Fruit fly (Drosophila melanogaster) whole organism, wandering third instar larva: ENCODE data around the gene Ogg1.

Experiments used
- Abd-B ChIP-seq: fragments of >200 bp; optimal IDR thresholded peaks from 2 replicates; lab custom pipeline; 2017; ENCODE audit warnings: missing biosample characterization, missing genetic modification characterization
- CG32264 ChIP-seq: fragments of 200-800 bp; sonication (Bioruptor generic); optimal IDR thresholded peaks from 2 replicates; lab custom pipeline; 2016; ENCODE audit warnings: missing biosample characterization, missing genetic modification characterization
- CG9705 ChIP-seq: fragments of 200-800 bp; sonication (Bioruptor generic); optimal IDR thresholded peaks from 2 replicates; lab custom pipeline; 2018; ENCODE audit warnings: missing biosample characterization, mild to moderate bottlenecking, missing genetic modification characterization
- CrebA ChIP-seq: fragments of 200-800 bp; sonication (Bioruptor generic); optimal IDR thresholded peaks from 2 replicates; lab custom pipeline; 2016; ENCODE audit warnings: missing biosample characterization, mild to moderate bottlenecking, missing genetic modification characterization, borderline replicate concordance
- Dfd ChIP-seq: fragments of >200 bp; optimal IDR thresholded peaks from 2 replicates; lab custom pipeline; 2017; ENCODE audit warnings: missing biosample characterization, missing genetic modification characterization
- Dif ChIP-seq: fragments of 200-275, 200-300 bp; sonication (Bioruptor generic); optimal IDR thresholded peaks from 2 replicates; lab custom pipeline; 2018; ENCODE audit warnings: missing biosample characterization, missing genetic modification characterization; ENCODE audit not compliant: partially characterized antibody
- GATAd ChIP-seq: sonication (Bioruptor generic); optimal IDR thresholded peaks from 2 replicates; lab custom pipeline; 2016; ENCODE audit warnings: missing biosample characterization, missing genetic modification characterization
- HLH106 ChIP-seq: fragments of 200-800 bp; optimal IDR thresholded peaks from 3 replicates; lab custom pipeline; 2019; ENCODE audit warnings: missing biosample characterization, mild to moderate bottlenecking, missing genetic modification characterization, moderate library complexity
- Hnf4 ChIP-seq: fragments of 200-800 bp; sonication (Bioruptor generic); optimal IDR thresholded peaks from 2 replicates; lab custom pipeline; 2016; ENCODE audit warnings: missing biosample characterization, mild to moderate bottlenecking, missing genetic modification characterization
- Hr78 ChIP-seq: fragments of >200 bp; optimal IDR thresholded peaks from 2 replicates; lab custom pipeline; 2017; ENCODE audit warnings: missing biosample characterization, missing genetic modification characterization
- Hr83 ChIP-seq: fragments of 200-300 bp; sonication (Bioruptor generic); optimal IDR thresholded peaks from 2 replicates; lab custom pipeline; 2016; ENCODE audit warnings: missing biosample characterization, mild to moderate bottlenecking, missing genetic modification characterization, moderate library complexity; ENCODE audit not compliant: poor library complexity, severe bottlenecking
- Jra ChIP-seq: sonication (Bioruptor generic); optimal IDR thresholded peaks from 2 replicates; lab custom pipeline; 2016; ENCODE audit warnings: missing biosample characterization, missing genetic modification characterization
- Mio ChIP-seq: sonication (Bioruptor generic); optimal IDR thresholded peaks from 2 replicates; lab custom pipeline; 2016; ENCODE audit warnings: missing biosample characterization, missing genetic modification characterization
- Myc ChIP-seq: fragments of >200 bp; optimal IDR thresholded peaks from 2 replicates; lab custom pipeline; 2017
- N ChIP-seq: fragments of >200 bp; optimal IDR thresholded peaks from 2 replicates; lab custom pipeline; 2018; ENCODE audit warnings: missing biosample characterization, missing external identifiers, missing genetic modification characterization
- OdsH ChIP-seq: fragments of 200-800 bp; sonication (Bioruptor generic); optimal IDR thresholded peaks from 2 replicates; lab custom pipeline; 2016; ENCODE audit warnings: missing biosample characterization, mild to moderate bottlenecking, missing genetic modification characterization
- Rel ChIP-seq, 2 experiments: fragments of 200-800 bp; sonication (Bioruptor generic) in 1 of 2; optimal IDR thresholded peaks; 2 replicates in 1 of 2; 3 replicates in 1 of 2; lab custom pipeline; 2016 to 2019; ENCODE audit warnings: mild to moderate bottlenecking in 2 of 2, missing biosample characterization in 2 of 2, missing genetic modification characterization in 2 of 2, moderate library complexity in 1 of 2
- Sp1 ChIP-seq: fragments of 200-800 bp; sonication (Bioruptor generic); optimal IDR thresholded peaks from 3 replicates; lab custom pipeline; 2019; ENCODE audit warnings: missing biosample characterization, mild to moderate bottlenecking, missing genetic modification characterization, moderate library complexity
- Vsx2 ChIP-seq: fragments of 200-300, 225-300 bp; sonication (Bioruptor generic); optimal IDR thresholded peaks from 2 replicates; lab custom pipeline; 2018; ENCODE audit warnings: missing biosample characterization, missing genetic modification characterization; ENCODE audit not compliant: partially characterized antibody
- br ChIP-seq: fragments of 200-800 bp; sonication (Bioruptor generic); optimal IDR thresholded peaks from 2 replicates; lab custom pipeline; 2016; ENCODE audit warnings: missing biosample characterization, missing genetic modification characterization
- brk ChIP-seq: fragments of 200-800 bp; sonication (Bioruptor generic); optimal IDR thresholded peaks from 2 replicates; lab custom pipeline; 2016; ENCODE audit warnings: missing biosample characterization, mild to moderate bottlenecking, missing genetic modification characterization
- dl ChIP-seq, 2 experiments: fragments of 175-275, 200-275 bp in 1 of 2; fragments of 200-275 bp in 1 of 2; sonication (Bioruptor generic); optimal IDR thresholded peaks; lab custom pipeline; 2018; ENCODE audit warnings: mild to moderate bottlenecking in 2 of 2, missing biosample characterization in 2 of 2, missing genetic modification characterization in 2 of 2, moderate library complexity in 2 of 2; ENCODE audit not compliant: partially characterized antibody in 2 of 2, insufficient read depth in 1 of 2
- dmrt93B ChIP-seq: fragments of 200-800 bp; sonication (Bioruptor generic); optimal IDR thresholded peaks from 2 replicates; lab custom pipeline; 2018; ENCODE audit warnings: missing biosample characterization, mild to moderate bottlenecking, missing genetic modification characterization
- dsf ChIP-seq: sonication (Bioruptor generic); optimal IDR thresholded peaks from 2 replicates; lab custom pipeline; 2016; ENCODE audit warnings: missing biosample characterization, missing genetic modification characterization, borderline replicate concordance
- ey ChIP-seq: fragments of 200-800 bp; sonication (Bioruptor generic); optimal IDR thresholded peaks from 2 replicates; lab custom pipeline; 2016; ENCODE audit warnings: missing biosample characterization, missing genetic modification characterization
- foxo ChIP-seq, 2 experiments: fragments of 200-800 bp; sonication (Bioruptor generic); optimal IDR thresholded peaks; 2 replicates in 1 of 2; 3 replicates in 1 of 2; lab custom pipeline; 2016 to 2017; ENCODE audit warnings: missing biosample characterization in 2 of 2, missing genetic modification characterization in 2 of 2
- fru ChIP-seq: fragments of 200-800 bp; sonication (Bioruptor generic); optimal IDR thresholded peaks from 3 replicates; lab custom pipeline; 2016; ENCODE audit warnings: missing biosample characterization, mild to moderate bottlenecking, missing genetic modification characterization
- h ChIP-seq: fragments of 200-800 bp; sonication (Bioruptor generic); optimal IDR thresholded peaks from 3 replicates; lab custom pipeline; 2016; ENCODE audit warnings: missing biosample characterization, mild to moderate bottlenecking, missing genetic modification characterization
- jim ChIP-seq: fragments of 175-275, 200-325 bp; sonication (Bioruptor generic); optimal IDR thresholded peaks from 2 replicates; lab custom pipeline; 2016; ENCODE audit warnings: missing biosample characterization, mild to moderate bottlenecking, missing genetic modification characterization
- lola ChIP-seq: fragments of >200 bp; optimal IDR thresholded peaks from 2 replicates; lab custom pipeline; 2017; ENCODE audit warnings: missing biosample characterization, missing genetic modification characterization
- pan ChIP-seq: fragments of >200 bp; optimal IDR thresholded peaks from 2 replicates; lab custom pipeline; 2017
- psq ChIP-seq: fragments of 200-800 bp; sonication (Bioruptor generic); optimal IDR thresholded peaks from 3 replicates; lab custom pipeline; 2017; ENCODE audit warnings: missing biosample characterization, mild to moderate bottlenecking, missing genetic modification characterization, moderate library complexity
- rgr ChIP-seq: fragments of 200-800 bp; sonication (Bioruptor generic); optimal IDR thresholded peaks from 3 replicates; lab custom pipeline; 2016; ENCODE audit warnings: missing biosample characterization, mild to moderate bottlenecking, missing genetic modification characterization
- sage ChIP-seq: fragments of 200-800 bp; sonication (Bioruptor generic); optimal IDR thresholded peaks from 2 replicates; lab custom pipeline; 2016; ENCODE audit warnings: missing biosample characterization, mild to moderate bottlenecking, missing genetic modification characterization
- sv ChIP-seq: fragments of 200-800 bp; sonication (Bioruptor generic); optimal IDR thresholded peaks from 3 replicates; lab custom pipeline; 2016; ENCODE audit warnings: missing biosample characterization, missing genetic modification characterization
- tai ChIP-seq: sonication (Bioruptor generic); optimal IDR thresholded peaks from 2 replicates; lab custom pipeline; 2016; ENCODE audit warnings: missing biosample characterization, missing genetic modification characterization
- usp ChIP-seq: fragments of >200 bp; optimal IDR thresholded peaks from 2 replicates; lab custom pipeline; 2017; ENCODE audit warnings: missing biosample characterization, missing genetic modification characterization
- woc ChIP-seq: sonication (Bioruptor generic); optimal IDR thresholded peaks from 2 replicates; lab custom pipeline; 2016; ENCODE audit warnings: missing biosample characterization, mild to moderate bottlenecking, missing genetic modification characterization

Gene Ogg1

dm6 chrX:8709234-8709843 is 19.2 kb downstream of the Ogg1 start, which contains the start of gene Hexo2 (continued):
- peak; percentile 89 for TF ChIP-seq psq (GFP tag; lab: Kevin White, UChicago)
- no peak for TF ChIP-seq Hr78 (GFP tag; lab: Kevin White, UChicago)
- peak; percentile 87 for TF ChIP-seq CG32264 (GFP tag; lab: Kevin White, UChicago)
- TF ChIP-seq woc (GFP tag; lab: Kevin White, UChicago): peak; percentile 86
- TF ChIP-seq fru (GFP tag; lab: Kevin White, UChicago): peak; percentile 97
- peak; percentile 81 for TF ChIP-seq Hr83 (GFP tag; lab: Kevin White, UChicago)
- TF ChIP-seq Abd-B (GFP tag; lab: Kevin White, UChicago): no peak
- peak; percentile 95 for TF ChIP-seq rgr
- TF ChIP-seq Myc (lab: Kevin White, UChicago): no peak
- TF ChIP-seq ey (GFP tag; lab: Kevin White, UChicago): peak; percentile 97
- TF ChIP-seq Vsx2 (GFP tag; lab: Kevin White, UChicago): no peak
- no peak for TF ChIP-seq brk (GFP tag; lab: Kevin White, UChicago)
- TF ChIP-seq N: no peak
- peak; percentile 96 for TF ChIP-seq dmrt93B (GFP tag; lab: Kevin White, UChicago)
- TF ChIP-seq CG9705 (GFP tag; lab: Kevin White, UChicago): peak; percentile 90
- no peak for TF ChIP-seq tai (GFP tag; lab: Kevin White, UChicago)
- TF ChIP-seq Hnf4 (GFP tag; lab: Kevin White, UChicago): peak; percentile 97

dm6 chrX:8714064-8715046 is 24.2 kb downstream of the Ogg1 start, which contains the start of the genes CG2004 and CG1785:
CG2004 (minus strand) TSS chrX:8714924.
CG1785 (plus strand) TSS chrX:8714936.
- peak; percentile 90 for TF ChIP-seq ey (GFP tag; lab: Kevin White, UChicago)
- TF ChIP-seq sage (GFP tag; lab: Kevin White, UChicago): peak; percentile 84
- peak; percentile 94 for TF ChIP-seq rgr
- no peak for TF ChIP-seq Dfd (GFP tag; lab: Kevin White, UChicago)
- TF ChIP-seq dl (GFP tag; optimal IDR thresholded peaks at IDR 0.05; lab: Kevin White, UChicago; ENCODE audit: insufficient read depth in 1 of 2, partially characterized antibody in 2 of 2): no peak
- TF ChIP-seq Myc (lab: Kevin White, UChicago): peak; percentile 88
- peak; percentile 88 for TF ChIP-seq GATAd (GFP tag; lab: Kevin White, UChicago)
- no peak for TF ChIP-seq pan (lab: Kevin White, UChicago)
- peak; percentile 80 for TF ChIP-seq woc (GFP tag; lab: Kevin White, UChicago)
- TF ChIP-seq lola: no peak
- peak; percentile 87 for TF ChIP-seq dmrt93B (GFP tag; lab: Kevin White, UChicago)
- peak; percentile 86 for TF ChIP-seq Jra (GFP tag; lab: Kevin White, UChicago)
- no peak for TF ChIP-seq N
- TF ChIP-seq psq (GFP tag; lab: Kevin White, UChicago): peak; percentile 89
- TF ChIP-seq Hr78 (GFP tag; lab: Kevin White, UChicago): no peak
- no peak for TF ChIP-seq Dif
- TF ChIP-seq sv: peak; percentile 93
- peak; percentile 90 for TF ChIP-seq br (GFP tag; lab: Kevin White, UChicago)
- no peak for TF ChIP-seq brk (GFP tag; lab: Kevin White, UChicago)
- no peak for TF ChIP-seq jim (GFP tag; lab: Kevin White, UChicago)
- TF ChIP-seq usp (GFP tag; lab: Kevin White, UChicago): no peak
- TF ChIP-seq h: peak; percentile 95
- peak; percentile 93 for TF ChIP-seq HLH106 (tag; lab: Kevin White, UChicago)
- TF ChIP-seq dsf (GFP tag; lab: Kevin White, UChicago): peak; percentile 81
- peak; percentile 94 for TF ChIP-seq fru (GFP tag; lab: Kevin White, UChicago)
- TF ChIP-seq Abd-B (GFP tag; lab: Kevin White, UChicago): no peak
- TF ChIP-seq Hnf4 (GFP tag; lab: Kevin White, UChicago): peak; percentile 92
- peak; percentile 91 for TF ChIP-seq OdsH
- peak; percentile 42 for TF ChIP-seq CG32264 (GFP tag; lab: Kevin White, UChicago)
- TF ChIP-seq tai (GFP tag; lab: Kevin White, UChicago): no peak
- peak; percentile 87 for TF ChIP-seq CG9705 (GFP tag; lab: Kevin White, UChicago)
- TF ChIP-seq Sp1 (GFP tag; lab: Kevin White, UChicago): peak; percentile 87
- TF ChIP-seq foxo (GFP tag; optimal IDR thresholded peaks at IDR 0.05; lab: Kevin White, UChicago): peak in 1 of 2 experiments; percentile 96
- no peak for TF ChIP-seq Hr83 (GFP tag; lab: Kevin White, UChicago)
- no peak for TF ChIP-seq Vsx2 (GFP tag; lab: Kevin White, UChicago)
- TF ChIP-seq Mio (GFP tag; lab: Kevin White, UChicago): no peak
- no peak for TF ChIP-seq CrebA (GFP tag; lab: Kevin White, UChicago)
- TF ChIP-seq Rel (GFP tag; optimal IDR thresholded peaks at IDR 0.05; lab: Kevin White, UChicago): no peak
- peak; percentile 70 for TF ChIP-seq Rel (tag; optimal IDR thresholded peaks at IDR 0.05; lab: Kevin White, UChicago)
